Worm (Caenorhabditis elegans) whole organism, L3 larva: ENCODE results near the gene srlf-35.
A peak's percentile ranks its signal among the peaks of the same experiment; 100 is the strongest.

Experiments
- ZK546.5 ChIP-seq: sonication (generic microtip); optimal IDR thresholded peaks from 2 replicates; lab custom pipeline; 2017; ENCODE audit warnings: missing biosample characterization, missing genetic modification characterization
- aly-2 ChIP-seq: fragments of 150-350 bp; optimal IDR thresholded peaks from 2 replicates; lab custom pipeline; 2014; ENCODE audit warnings: missing biosample characterization, missing genetic modification characterization
- ceh-82 ChIP-seq: fragments of 150-350 bp; optimal IDR thresholded peaks from 2 replicates; lab custom pipeline; 2014; ENCODE audit warnings: missing biosample characterization, missing genetic modification characterization
- elt-1 ChIP-seq: fragments of 150-350 bp; optimal IDR thresholded peaks from 2 replicates; lab custom pipeline; 2014; ENCODE audit warnings: missing biosample characterization, missing genetic modification characterization
- elt-3 ChIP-seq, 3 experiments: fragments of 150-350 bp in 1 of 3; sonication (generic microtip) in 2 of 3; optimal IDR thresholded peaks; 2 replicates in 2 of 3; 4 replicates in 1 of 3; lab custom pipeline; 2014 to 2017; ENCODE audit warnings: missing biosample characterization in 3 of 3, missing genetic modification characterization in 3 of 3
- fkh-10 ChIP-seq: sonication (generic microtip); optimal IDR thresholded peaks from 2 replicates; lab custom pipeline; 2017; ENCODE audit warnings: missing biosample characterization, missing genetic modification reagents, missing genetic modification characterization
- jun-1 ChIP-seq: fragments of 150-350 bp; optimal IDR thresholded peaks from 2 replicates; lab custom pipeline; 2014; ENCODE audit warnings: missing biosample characterization, missing genetic modification reagents, missing genetic modification characterization
- lin-15B ChIP-seq: fragments of 150-350 bp; optimal IDR thresholded peaks from 2 replicates; lab custom pipeline; 2014; ENCODE audit warnings: missing biosample characterization, missing genetic modification characterization
- mdl-1 ChIP-seq: fragments of 150-350 bp; optimal IDR thresholded peaks from 2 replicates; lab custom pipeline; 2014; ENCODE audit warnings: missing biosample characterization, missing genetic modification characterization
- nhr-77 ChIP-seq: fragments of 150-350 bp; optimal IDR thresholded peaks from 2 replicates; lab custom pipeline; 2014; ENCODE audit warnings: missing biosample characterization, missing genetic modification characterization
- pha-4 ChIP-seq: fragments of 150-350 bp; optimal IDR thresholded peaks from 2 replicates; lab custom pipeline; 2014; ENCODE audit warnings: missing biosample characterization, missing genetic modification reagents, missing genetic modification characterization
- pqm-1 ChIP-seq: fragments of 150-350 bp; optimal IDR thresholded peaks from 2 replicates; lab custom pipeline; 2017; ENCODE audit warnings: missing biosample characterization, missing genetic modification characterization, inconsistent platforms
- snpc-4 ChIP-seq: fragments of 150-350 bp; optimal IDR thresholded peaks from 2 replicates; lab custom pipeline; 2014; ENCODE audit warnings: missing biosample characterization, missing genetic modification characterization

DNA sequence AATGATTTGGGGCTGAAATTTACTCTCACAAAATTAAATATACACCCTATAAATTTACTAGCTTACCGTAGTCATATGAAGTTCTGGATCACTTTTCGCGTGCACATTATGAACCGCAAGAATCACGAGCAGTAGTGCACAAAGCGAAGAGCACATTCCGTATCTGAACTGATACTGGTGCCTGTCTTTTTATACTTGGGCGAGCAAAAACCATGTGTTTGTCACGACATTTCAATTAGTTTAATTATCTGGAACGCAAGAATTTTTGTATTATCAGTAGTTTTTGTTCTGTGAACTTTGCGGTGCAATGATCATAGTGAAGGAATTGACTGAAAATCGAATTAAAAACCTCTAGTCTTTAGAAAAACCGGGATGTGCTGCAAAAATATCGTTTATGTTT is 20.2 kb downstream of the srlf-35 start, which contains the start of gene lipl-3:
- TF ChIP-seq elt-1 (tag; lab: Kevin White, UChicago) (no peak), aly-2 (tag; lab: Kevin White, UChicago) (no peak), pqm-1 (peak; percentile 53), lin-15B (tag; lab: Kevin White, UChicago) (no peak), elt-3 (tag; optimal IDR thresholded peaks at IDR 0.05; lab: Kevin White, UChicago) (no peak), snpc-4 (no peak), pha-4 (tag; lab: Kevin White, UChicago) (no peak), fkh-10 (GFP tag; lab: Kevin White, UChicago) (no peak), jun-1 (tag; lab: Kevin White, UChicago) (no peak), ZK546.5 (tag; lab: Kevin White, UChicago) (no peak), ceh-82 (tag; lab: Kevin White, UChicago) (no peak), mdl-1 (tag; lab: Kevin White, UChicago) (no peak), nhr-77 (tag; lab: Kevin White, UChicago) (no peak)
